Worm (Caenorhabditis elegans) whole organism, late embryonic: ENCODE data around the gene tra-2.

Experiments used
- K02D7.2 ChIP-seq: sonication (generic microtip); optimal IDR thresholded peaks from 2 replicates; lab custom pipeline; 2017; ENCODE audit warnings: mild to moderate bottlenecking, missing genetic modification characterization, missing compliant biosample characterization
- T23F11.4 ChIP-seq: fragments of 200-800 bp; sonication (Bioruptor generic); optimal IDR thresholded peaks from 2 replicates; lab custom pipeline; 2018; ENCODE audit warnings: mild to moderate bottlenecking, missing genetic modification characterization, missing compliant biosample characterization
- ama-1 ChIP-seq: fragments of 150-350 bp; optimal IDR thresholded peaks from 2 replicates; lab custom pipeline; 2014
- ceh-30 ChIP-seq: fragments of 150-350 bp; optimal IDR thresholded peaks from 2 replicates; lab custom pipeline; 2014; ENCODE audit warnings: missing biosample characterization, missing genetic modification characterization
- ceh-48 ChIP-seq: sonication (generic microtip); optimal IDR thresholded peaks from 2 replicates; lab custom pipeline; 2016; ENCODE audit warnings: missing genetic modification characterization, inconsistent platforms, missing compliant biosample characterization
- che-1 ChIP-seq: sonication (generic microtip); optimal IDR thresholded peaks from 2 replicates; lab custom pipeline; 2016; ENCODE audit warnings: mild to moderate bottlenecking, missing genetic modification characterization, missing compliant biosample characterization
- fkh-10 ChIP-seq: fragments of 150-350 bp; optimal IDR thresholded peaks from 2 replicates; lab custom pipeline; 2014; ENCODE audit warnings: missing biosample characterization, missing genetic modification reagents, missing genetic modification characterization
- nhr-11 ChIP-seq: fragments of 150-350 bp; optimal IDR thresholded peaks from 2 replicates; lab custom pipeline; 2014; ENCODE audit warnings: missing biosample characterization, missing genetic modification characterization
- pqm-1 ChIP-seq: sonication (generic microtip); optimal IDR thresholded peaks from 2 replicates; lab custom pipeline; 2016; ENCODE audit warnings: missing genetic modification characterization, missing compliant biosample characterization
- tbx-2 ChIP-seq: sonication (generic microtip); optimal IDR thresholded peaks from 2 replicates; lab custom pipeline; 2016; ENCODE audit warnings: missing genetic modification characterization, missing compliant biosample characterization
- ztf-16 ChIP-seq: sonication (generic microtip); optimal IDR thresholded peaks from 2 replicates; lab custom pipeline; 2017; ENCODE audit warnings: missing genetic modification characterization, missing compliant biosample characterization

ce11 chrII:6918862-6919261 is 46.6 kb downstream of the tra-2 start, which contains the start of gene B0252.5:
- TF ChIP-seq pqm-1 (tag; lab: Kevin White, UChicago) (no peak), ama-1 (lab: Kevin White, UChicago) (no peak), fkh-10 (no peak), ceh-30 (no peak), nhr-11 (tag; lab: Kevin White, UChicago) (no peak), ztf-16 (tag; lab: Kevin White, UChicago) (no peak), ceh-48 (tag; lab: Kevin White, UChicago) (no peak), T23F11.4 (GFP tag; lab: Kevin White, UChicago) (no peak), tbx-2 (tag; lab: Kevin White, UChicago) (no peak), che-1 (tag; lab: Kevin White, UChicago) (no peak), K02D7.2 (tag; lab: Kevin White, UChicago) (no peak)
